Fruit fly (Drosophila melanogaster) whole organism, pupa: ENCODE data around the gene CG10428.

ENCODE experiments used
- CG10348 ChIP-seq: fragments of 200-800 bp; sonication (Bioruptor generic); IDR thresholded peaks from 2 replicates; pipeline ENCODE4 v1.3.6; 2022; ENCODE audit warnings: missing biosample characterization, missing genetic modification characterization
- CG13204 ChIP-seq: fragments of 200-800 bp; sonication (Bioruptor generic); optimal IDR thresholded peaks from 2 replicates; lab custom pipeline; 2018; ENCODE audit warnings: missing biosample characterization, mild to moderate bottlenecking, missing genetic modification characterization, moderate library complexity
- CG14655 ChIP-seq: fragments of 200-800 bp; sonication (Bioruptor generic); optimal IDR thresholded peaks from 3 replicates; lab custom pipeline; 2017; ENCODE audit warnings: mild to moderate bottlenecking, missing biosample characterization, missing genetic modification reagents, missing genetic modification characterization
- CG15710 ChIP-seq: fragments of 200-800 bp; sonication (Bioruptor generic); optimal IDR thresholded peaks from 2 replicates; lab custom pipeline; 2018; ENCODE audit warnings: missing biosample characterization, mild to moderate bottlenecking, missing genetic modification characterization, moderate library complexity
- CG17806 ChIP-seq: fragments of 200-800 bp; sonication (Bioruptor generic); optimal IDR thresholded peaks from 2 replicates; lab custom pipeline; 2018; ENCODE audit warnings: missing biosample characterization, mild to moderate bottlenecking, missing genetic modification characterization, moderate library complexity
- CG32121 ChIP-seq: fragments of 200-800 bp; sonication (Bioruptor generic); IDR thresholded peaks from 2 replicates; pipeline ENCODE4 v1.3.6; 2022; ENCODE audit warnings: missing biosample characterization, missing genetic modification characterization
- CG4496 ChIP-seq: fragments of 200-800 bp; sonication (Bioruptor generic); IDR thresholded peaks from 3 replicates; pipeline ENCODE4 v1.3.6; 2022; ENCODE audit warnings: missing biosample characterization, missing genetic modification characterization
- CG8159 ChIP-seq: fragments of 200-800 bp; sonication (Bioruptor generic); optimal IDR thresholded peaks from 3 replicates; lab custom pipeline; 2018; ENCODE audit warnings: missing biosample characterization, mild to moderate bottlenecking, missing genetic modification characterization, moderate library complexity
- D1 ChIP-seq: fragments of 200-800 bp; sonication (Bioruptor generic); optimal IDR thresholded peaks from 2 replicates; lab custom pipeline; 2018; ENCODE audit warnings: missing biosample characterization, mild to moderate bottlenecking, missing genetic modification characterization, moderate library complexity
- EcR ChIP-seq: fragments of 200-800 bp; sonication (Bioruptor generic); optimal IDR thresholded peaks from 3 replicates; lab custom pipeline; 2019; ENCODE audit warnings: missing biosample characterization, missing genetic modification characterization, mild to moderate bottlenecking, moderate library complexity, missing genetic modification reagents
- Pif1B ChIP-seq: fragments of 200-800 bp; sonication (Bioruptor generic); optimal IDR thresholded peaks from 3 replicates; lab custom pipeline; 2016; ENCODE audit warnings: missing biosample characterization, missing genetic modification characterization

- TF ChIP-seq CG32121 (GFP tag; lab: Robert Waterston, UW) (no peak), EcR (no peak), Pif1B (GFP tag; lab: Kevin White, UChicago) (no peak), CG4496 (GFP tag; lab: Robert Waterston, UW) (no peak), CG10348 (GFP tag; lab: Robert Waterston, UW) (no peak), CG17806 (no peak), CG14655 (GFP tag; lab: Kevin White, UChicago) (no peak), D1 (tag; lab: Kevin White, UChicago) (no peak), CG13204 (GFP tag; lab: Kevin White, UChicago) (no peak), CG15710 (tag; lab: Kevin White, UChicago) (no peak), CG8159 (tag; lab: Kevin White, UChicago) (no peak)
Measured at dm6 chr2L:18917584-18917983, 31.1 kb upstream of the CG10428 start.
